Worm (Caenorhabditis elegans) whole organism, mixed stage, embryonic: ENCODE data around the gene C13A2.3.
A peak's percentile ranks its signal among the peaks of the same experiment; 100 is the strongest.

Experiments used
- bed-3 ChIP-seq: fragments of 200-800 bp; sonication (Bioruptor generic); optimal IDR thresholded peaks from 3 replicates; lab custom pipeline; 2018; ENCODE audit warnings: mild to moderate bottlenecking, missing genetic modification characterization, moderate library complexity, missing compliant biosample characterization
- ceh-39 ChIP-seq: fragments of 150-350 bp; optimal IDR thresholded peaks from 2 replicates; lab custom pipeline; 2014; ENCODE audit warnings: missing biosample characterization, missing genetic modification characterization
- ceh-83 ChIP-seq: fragments of 200-800 bp; sonication (Bioruptor generic); optimal IDR thresholded peaks from 2 replicates; lab custom pipeline; 2018; ENCODE audit warnings: mild to moderate bottlenecking, missing genetic modification characterization, missing compliant biosample characterization
- ces-1 ChIP-seq: fragments of 150-350 bp; optimal IDR thresholded peaks from 2 replicates; lab custom pipeline; 2014; ENCODE audit warnings: missing biosample characterization, missing genetic modification reagents, missing genetic modification characterization
- cnd-1 ChIP-seq: fragments of 200-800 bp; sonication (Bioruptor generic); optimal IDR thresholded peaks from 2 replicates; lab custom pipeline; 2018; ENCODE audit warnings: mild to moderate bottlenecking, missing genetic modification characterization, missing compliant biosample characterization
- drap-1 ChIP-seq: fragments of 200-800 bp; sonication (Bioruptor generic); optimal IDR thresholded peaks from 3 replicates; lab custom pipeline; 2018; ENCODE audit warnings: mild to moderate bottlenecking, missing genetic modification characterization, missing compliant biosample characterization
- elt-1 ChIP-seq: sonication (generic microtip); optimal IDR thresholded peaks from 2 replicates; lab custom pipeline; 2017; ENCODE audit warnings: missing genetic modification characterization, mild to moderate bottlenecking, missing compliant biosample characterization, antibody characterized with exemption, moderate library complexity, borderline replicate concordance; ENCODE audit not compliant: insufficient read depth
- flh-1 ChIP-seq: fragments of 200-800 bp; sonication (Bioruptor generic); optimal IDR thresholded peaks from 2 replicates; lab custom pipeline; 2018; ENCODE audit warnings: mild to moderate bottlenecking, missing genetic modification characterization, moderate library complexity, missing compliant biosample characterization
- ham-2 ChIP-seq: fragments of 200-800 bp; sonication (Bioruptor generic); optimal IDR thresholded peaks from 2 replicates; lab custom pipeline; 2018; ENCODE audit warnings: mild to moderate bottlenecking, missing genetic modification characterization, missing compliant biosample characterization
- hlh-1 ChIP-seq: fragments of 150-350 bp; optimal IDR thresholded peaks from 2 replicates; lab custom pipeline; 2014; ENCODE audit warnings: missing biosample characterization, missing genetic modification reagents, missing genetic modification characterization
- lin-13 ChIP-seq: fragments of 150-350 bp; optimal IDR thresholded peaks from 2 replicates; lab custom pipeline; 2014; ENCODE audit warnings: missing biosample characterization, missing genetic modification characterization
- lsy-2 ChIP-seq: fragments of 150-350 bp; optimal IDR thresholded peaks from 2 replicates; lab custom pipeline; 2014; ENCODE audit warnings: missing biosample characterization, missing genetic modification characterization
- mab-5 ChIP-seq: fragments of 150-350 bp; optimal IDR thresholded peaks from 2 replicates; lab custom pipeline; 2014; ENCODE audit warnings: missing biosample characterization, missing genetic modification characterization
- mep-1 ChIP-seq: fragments of 150-350 bp; optimal IDR thresholded peaks from 2 replicates; lab custom pipeline; 2017; ENCODE audit warnings: missing biosample characterization, missing genetic modification reagents, missing genetic modification characterization, inconsistent platforms
- mls-2 ChIP-seq: sonication (generic microtip); optimal IDR thresholded peaks from 2 replicates; lab custom pipeline; 2016; ENCODE audit warnings: mild to moderate bottlenecking, missing genetic modification characterization, moderate library complexity, missing compliant biosample characterization
- nhr-12 ChIP-seq: fragments of 150-350 bp; optimal IDR thresholded peaks from 2 replicates; lab custom pipeline; 2014; ENCODE audit warnings: missing biosample characterization, missing genetic modification characterization
- nhr-2 ChIP-seq: fragments of 150-350 bp; optimal IDR thresholded peaks from 2 replicates; lab custom pipeline; 2014; ENCODE audit warnings: missing biosample characterization, missing genetic modification characterization
- nhr-237 ChIP-seq: fragments of 150-350 bp; optimal IDR thresholded peaks from 2 replicates; lab custom pipeline; 2014; ENCODE audit warnings: missing biosample characterization, missing genetic modification characterization
- nhr-28 ChIP-seq: fragments of 150-350 bp; optimal IDR thresholded peaks from 2 replicates; lab custom pipeline; 2014; ENCODE audit warnings: missing biosample characterization, missing genetic modification characterization
- nhr-76 ChIP-seq: sonication (generic microtip); optimal IDR thresholded peaks from 2 replicates; lab custom pipeline; 2017; ENCODE audit warnings: missing biosample characterization, missing genetic modification characterization
- pha-4 ChIP-seq: fragments of 150-350 bp; optimal IDR thresholded peaks from 2 replicates; lab custom pipeline; 2018; ENCODE audit warnings: missing biosample characterization, missing genetic modification reagents, missing genetic modification characterization
- sem-2 ChIP-seq: fragments of 200-800 bp; sonication (Bioruptor generic); optimal IDR thresholded peaks from 2 replicates; lab custom pipeline; 2018; ENCODE audit warnings: mild to moderate bottlenecking, missing genetic modification characterization, missing compliant biosample characterization
- snpc-4 ChIP-seq: fragments of 150-350 bp; optimal IDR thresholded peaks from 2 replicates; lab custom pipeline; 2014; ENCODE audit warnings: missing biosample characterization, missing genetic modification characterization
- sptf-1 ChIP-seq: sonication (generic microtip); optimal IDR thresholded peaks from 2 replicates; lab custom pipeline; 2017; ENCODE audit warnings: mild to moderate bottlenecking, missing genetic modification characterization, moderate library complexity, missing compliant biosample characterization
- tbx-8 ChIP-seq: fragments of 200-800 bp; sonication (Bioruptor generic); optimal IDR thresholded peaks from 2 replicates; lab custom pipeline; 2018; ENCODE audit warnings: mild to moderate bottlenecking, missing genetic modification characterization, moderate library complexity, missing compliant biosample characterization
- unc-120 ChIP-seq: sonication (generic microtip); optimal IDR thresholded peaks from 2 replicates; lab custom pipeline; 2017; ENCODE audit warnings: missing genetic modification characterization, missing compliant biosample characterization; ENCODE audit not compliant: poor library complexity, severe bottlenecking
- unc-39 ChIP-seq: fragments of 150-350 bp; optimal IDR thresholded peaks from 2 replicates; lab custom pipeline; 2014; ENCODE audit warnings: missing biosample characterization, missing genetic modification characterization
- unc-62 ChIP-seq: fragments of 150-350 bp; optimal IDR thresholded peaks from 2 replicates; lab custom pipeline; 2014; ENCODE audit warnings: missing biosample characterization, missing genetic modification reagents, missing genetic modification characterization
- zip-8 ChIP-seq: fragments of 150-350 bp; optimal IDR thresholded peaks from 2 replicates; lab custom pipeline; 2014; ENCODE audit warnings: missing biosample characterization, missing genetic modification characterization
- ztf-11 ChIP-seq: fragments of 150-350 bp; optimal IDR thresholded peaks from 2 replicates; lab custom pipeline; 2014; ENCODE audit warnings: missing biosample characterization, missing genetic modification characterization

C13A2.3 gene

DNA sequence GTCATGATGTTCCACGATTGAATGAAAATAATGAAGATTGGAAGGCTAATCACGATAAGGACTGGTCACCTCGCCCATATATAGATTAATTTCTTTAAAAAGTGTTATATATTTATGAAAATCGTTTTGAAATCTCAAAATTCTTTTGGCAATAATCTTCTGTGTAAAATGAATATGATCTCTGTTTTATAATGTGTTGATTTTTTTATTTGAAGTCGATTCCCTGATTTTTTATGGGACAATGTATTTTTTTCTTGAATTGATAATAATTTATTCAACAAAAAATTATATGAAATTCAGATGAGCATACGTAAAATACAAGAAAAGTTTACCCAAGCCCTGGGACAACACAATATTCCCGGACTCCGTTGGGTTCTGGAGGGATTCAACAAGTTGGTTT is 42.7 kb upstream of the C13A2.3 start, which contains the start of gene C05C8.1:
TSS of gene C05C8.1 (plus strand) at position 301 of the 400 bp plus-strand sequence.
- TF ChIP-seq pha-4 (tag; lab: Kevin White, UChicago) = no peak
- no peak for TF ChIP-seq drap-1 (GFP tag; lab: Kevin White, UChicago)
- no peak for TF ChIP-seq sem-2
- no peak for TF ChIP-seq ceh-83 (GFP tag; lab: Kevin White, UChicago)

DNA sequence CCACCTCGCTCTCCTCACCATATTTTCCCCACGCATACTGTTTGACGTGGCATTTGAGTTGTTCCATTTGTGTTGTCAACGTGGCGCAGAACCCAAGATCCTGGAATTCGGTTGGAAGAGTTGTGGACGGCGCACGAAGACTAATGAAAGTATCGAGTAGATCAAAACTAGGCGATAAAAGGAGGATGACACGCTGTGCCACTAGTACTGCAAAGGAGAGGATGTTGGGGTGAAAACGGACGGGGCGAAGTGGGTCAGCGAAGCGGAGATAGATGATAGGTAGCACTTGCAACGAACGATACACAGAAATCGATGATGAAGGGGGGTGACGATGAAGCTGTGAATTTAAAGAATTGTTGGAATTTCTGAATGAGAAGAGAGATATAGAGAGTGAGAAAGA is 35.2 kb upstream of the C13A2.3 start, which contains the start of gene C05C8.7:
TSS of gene C05C8.7 (minus strand) at position 100 of the 400 bp plus-strand sequence.
- no peak for TF ChIP-seq mls-2 (tag; lab: Kevin White, UChicago)
- peak; percentile 34 for TF ChIP-seq ham-2 (GFP tag; lab: Kevin White, UChicago)

DNA sequence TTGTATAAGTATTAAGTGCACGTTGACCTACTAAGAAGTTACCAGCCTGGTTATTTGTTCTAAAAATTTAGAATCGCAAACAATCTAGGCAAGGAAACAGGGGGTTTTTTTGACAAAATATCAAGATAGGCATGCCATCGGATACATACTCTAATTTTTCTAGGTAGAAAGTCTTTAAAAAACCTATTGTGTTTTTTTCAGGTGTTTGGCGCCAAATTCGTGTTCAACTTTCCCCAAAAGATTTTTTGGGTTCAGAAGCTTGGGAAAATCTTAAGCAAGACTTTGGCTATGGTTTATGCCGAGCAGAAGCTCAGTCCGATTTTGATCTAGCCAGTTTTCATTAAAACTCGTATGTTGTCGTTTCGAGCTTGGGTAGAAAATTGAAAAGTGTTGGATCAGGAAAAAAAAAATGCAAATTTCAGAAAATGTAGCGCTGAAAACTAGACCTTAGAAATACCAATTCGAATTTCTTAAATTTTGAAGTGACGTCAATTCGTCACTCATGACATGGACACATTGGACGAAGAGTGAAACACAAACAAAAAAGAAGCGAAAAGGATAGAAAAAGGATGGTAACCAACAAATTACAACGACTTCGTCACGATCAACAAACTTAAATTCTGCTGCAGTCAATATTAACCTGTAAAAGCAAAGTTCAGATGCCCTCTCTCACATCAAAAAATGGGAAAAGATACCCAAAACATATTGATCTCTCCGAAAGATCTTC is 33.7 kb upstream of the C13A2.3 start:
- TF ChIP-seq drap-1 (GFP tag; lab: Kevin White, UChicago) (no peak), ces-1 (GFP tag; lab: Kevin White, UChicago) (no peak), nhr-237 (tag; lab: Kevin White, UChicago) (no peak), mep-1 (tag; lab: Kevin White, UChicago) (no peak), nhr-28 (no peak)

DNA sequence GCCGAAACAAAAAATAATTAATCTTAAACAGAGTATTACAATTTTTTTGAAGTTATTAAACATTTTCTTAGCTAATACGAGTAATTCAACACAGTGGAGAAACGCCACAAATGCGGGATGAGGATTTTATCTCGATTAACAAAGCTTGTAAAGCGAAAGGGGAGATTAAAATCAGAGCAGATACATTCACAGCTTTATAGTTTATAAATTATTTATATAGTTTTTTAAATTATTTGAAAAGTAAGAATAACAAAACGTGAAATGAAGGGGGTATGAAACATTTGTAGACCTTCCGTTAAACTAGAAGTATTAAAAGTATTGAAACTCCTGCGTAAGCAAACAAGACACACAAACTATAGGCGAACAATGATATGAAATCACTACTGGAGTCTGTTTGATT is 27.0 kb upstream of the C13A2.3 start, which contains the start of gene C05C8.8:
TSS of gene C05C8.8 (minus strand) at position 101 of the 400 bp plus-strand sequence.
- TF ChIP-seq zip-8 (tag; lab: Kevin White, UChicago) = no peak
- TF ChIP-seq nhr-237 (tag; lab: Kevin White, UChicago) = no peak
- TF ChIP-seq unc-39 = no peak
- no peak for TF ChIP-seq unc-62 (GFP tag; lab: Kevin White, UChicago)
- TF ChIP-seq ceh-39 (tag; lab: Kevin White, UChicago) = no peak
- no peak for TF ChIP-seq ham-2 (GFP tag; lab: Kevin White, UChicago)
- no peak for TF ChIP-seq mep-1 (tag; lab: Kevin White, UChicago)
- TF ChIP-seq ztf-11 (tag; lab: Kevin White, UChicago) = no peak
- TF ChIP-seq ces-1 (GFP tag; lab: Kevin White, UChicago) = no peak
- no peak for TF ChIP-seq flh-1 (GFP tag; lab: Kevin White, UChicago)
- no peak for TF ChIP-seq nhr-76 (tag; lab: Kevin White, UChicago)
- no peak for TF ChIP-seq nhr-12 (tag; lab: Kevin White, UChicago)
- no peak for TF ChIP-seq lsy-2 (tag; lab: Kevin White, UChicago)

DNA sequence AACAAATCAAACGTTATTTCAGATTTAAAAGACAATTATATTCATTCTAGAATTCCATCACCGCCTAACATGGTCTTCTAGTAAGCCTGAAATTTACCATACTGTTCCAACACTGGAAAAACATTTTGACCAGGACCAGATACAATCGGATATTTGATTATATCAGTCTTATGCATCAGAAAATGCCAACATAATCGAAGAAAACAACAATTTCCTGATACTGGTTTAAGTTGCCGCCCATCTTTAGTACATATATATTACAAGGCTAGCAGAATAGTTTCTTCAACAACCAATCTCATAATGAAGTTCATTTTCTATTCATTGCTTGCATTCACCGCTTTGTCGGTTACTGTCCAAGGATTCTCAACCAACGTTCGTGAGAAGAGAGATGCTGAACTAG is 23.2 kb upstream of the C13A2.3 start, which contains the start of gene C13A2.12:
TSS of gene C13A2.12 (plus strand) at position 301 of the 400 bp plus-strand sequence.
- TF ChIP-seq snpc-4 (tag; lab: Kevin White, UChicago) (no peak), nhr-2 (tag; lab: Kevin White, UChicago) (no peak), drap-1 (GFP tag; lab: Kevin White, UChicago) (no peak), unc-62 (GFP tag; lab: Kevin White, UChicago) (no peak)

DNA sequence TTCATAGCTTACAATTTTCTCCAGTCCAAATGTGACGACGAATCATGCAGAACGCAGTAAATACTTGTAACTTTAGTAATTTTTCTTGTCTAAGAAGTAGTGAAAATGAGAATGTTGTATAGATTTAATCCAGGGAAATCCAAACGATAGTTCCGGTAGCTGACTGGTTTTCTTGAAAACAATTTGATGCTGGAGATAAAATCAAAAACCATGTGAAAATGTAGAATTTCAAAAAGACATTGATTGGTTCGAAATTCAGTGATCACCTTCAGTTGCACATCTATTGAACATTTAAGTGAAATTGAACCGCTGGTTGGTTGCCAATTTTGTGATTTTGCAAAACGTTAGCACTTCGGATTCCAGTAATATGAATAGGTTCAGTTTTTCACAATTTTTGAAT is 18.1 kb upstream of the C13A2.3 start, which contains the start of gene C13A2.9:
TSS of gene C13A2.9 (minus strand) at position 101 of the 400 bp plus-strand sequence.
- TF ChIP-seq nhr-76 (tag; lab: Kevin White, UChicago) (no peak), sptf-1 (tag; lab: Kevin White, UChicago) (no peak), unc-120 (tag; lab: Kevin White, UChicago) (no peak), tbx-8 (no peak), lin-13 (tag; lab: Kevin White, UChicago) (no peak), elt-1 (tag; lab: Kevin White, UChicago) (no peak), ztf-11 (tag; lab: Kevin White, UChicago) (no peak)

DNA sequence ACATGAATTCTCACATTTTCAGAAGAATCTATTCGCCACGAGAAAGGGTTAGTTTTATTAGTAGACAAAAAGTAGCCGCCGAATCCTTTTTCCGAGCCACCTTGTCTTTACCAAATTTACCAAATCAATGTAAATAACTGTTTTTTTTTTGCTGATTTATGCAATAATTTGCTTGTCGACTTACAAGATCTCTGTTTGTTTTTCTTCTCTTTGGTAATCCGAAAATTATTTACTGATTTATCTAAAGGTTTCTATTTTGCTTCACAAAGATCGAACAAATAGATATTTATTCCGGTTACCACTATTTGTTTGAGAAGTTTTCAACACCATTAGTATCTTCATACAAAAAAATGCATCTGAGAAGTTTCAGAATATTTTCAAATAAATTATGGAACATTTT is 16.1 kb upstream of the C13A2.3 start, which contains the start of gene C13A2.7:
TSS of gene C13A2.7 (plus strand) at position 301 of the 400 bp plus-strand sequence.
- TF ChIP-seq nhr-28 = no peak
- TF ChIP-seq flh-1 (GFP tag; lab: Kevin White, UChicago) = no peak
- no peak for TF ChIP-seq mab-5
- TF ChIP-seq tbx-8 = no peak
- TF ChIP-seq elt-1 (tag; lab: Kevin White, UChicago) = no peak
- no peak for TF ChIP-seq bed-3 (GFP tag; lab: Kevin White, UChicago)
- TF ChIP-seq cnd-1 (tag; lab: Kevin White, UChicago) = no peak
- no peak for TF ChIP-seq lsy-2 (tag; lab: Kevin White, UChicago)
- TF ChIP-seq drap-1 (GFP tag; lab: Kevin White, UChicago) = no peak
- no peak for TF ChIP-seq hlh-1 (tag; lab: Kevin White, UChicago)
